Worm (Caenorhabditis elegans) whole organism, L2 larva: Measurements from ENCODE around the gene gnrr-2.
A peak's percentile ranks its signal among the peaks of the same experiment; 100 is the strongest.

Source experiments
- F13H6.1 ChIP-seq: sonication (generic microtip); optimal IDR thresholded peaks from 2 replicates; lab custom pipeline; 2016; ENCODE audit warnings: missing genetic modification characterization, missing compliant biosample characterization
- aly-2 ChIP-seq: fragments of 150-350 bp; optimal IDR thresholded peaks from 2 replicates; lab custom pipeline; 2014; ENCODE audit warnings: missing biosample characterization, missing genetic modification characterization
- ceh-82 ChIP-seq: fragments of 150-350 bp; optimal IDR thresholded peaks from 2 replicates; lab custom pipeline; 2014; ENCODE audit warnings: missing biosample characterization, missing genetic modification characterization
- crh-2 ChIP-seq: sonication (generic microtip); optimal IDR thresholded peaks from 2 replicates; lab custom pipeline; 2017; ENCODE audit warnings: missing biosample characterization, missing genetic modification characterization
- egl-27 ChIP-seq: sonication (generic microtip); optimal IDR thresholded peaks from 3 replicates; lab custom pipeline; 2017; ENCODE audit warnings: missing biosample characterization, missing genetic modification reagents, missing genetic modification characterization
- lin-13 ChIP-seq: fragments of 150-350 bp; optimal IDR thresholded peaks from 2 replicates; lab custom pipeline; 2014; ENCODE audit warnings: missing biosample characterization, missing genetic modification reagents, missing genetic modification characterization
- mab-5 ChIP-seq: fragments of 150-350 bp; optimal IDR thresholded peaks from 2 replicates; lab custom pipeline; 2014; ENCODE audit warnings: missing biosample characterization, missing genetic modification characterization
- nhr-10 ChIP-seq: sonication (generic microtip); optimal IDR thresholded peaks from 2 replicates; lab custom pipeline; 2017; ENCODE audit warnings: missing biosample characterization, missing genetic modification characterization
- nhr-12 ChIP-seq: fragments of 150-350 bp; optimal IDR thresholded peaks from 2 replicates; lab custom pipeline; 2014; ENCODE audit warnings: missing biosample characterization, missing genetic modification characterization
- nhr-129 ChIP-seq: fragments of 150-350 bp; optimal IDR thresholded peaks from 2 replicates; lab custom pipeline; 2014; ENCODE audit warnings: missing biosample characterization, missing genetic modification characterization
- nhr-237 ChIP-seq: fragments of 150-350 bp; optimal IDR thresholded peaks from 2 replicates; lab custom pipeline; 2014; ENCODE audit warnings: missing biosample characterization, missing genetic modification characterization
- nhr-25 ChIP-seq: fragments of 150-350 bp; sonication (generic microtip); optimal IDR thresholded peaks from 3 replicates; lab custom pipeline; 2014; ENCODE audit warnings: missing biosample characterization, missing genetic modification characterization
- skn-1 ChIP-seq: sonication (generic microtip); optimal IDR thresholded peaks from 2 replicates; lab custom pipeline; 2017; ENCODE audit warnings: missing biosample characterization, missing genetic modification characterization
- zag-1 ChIP-seq: fragments of 150-350 bp; optimal IDR thresholded peaks from 2 replicates; lab custom pipeline; 2014; ENCODE audit warnings: missing biosample characterization, missing genetic modification characterization

DNA sequence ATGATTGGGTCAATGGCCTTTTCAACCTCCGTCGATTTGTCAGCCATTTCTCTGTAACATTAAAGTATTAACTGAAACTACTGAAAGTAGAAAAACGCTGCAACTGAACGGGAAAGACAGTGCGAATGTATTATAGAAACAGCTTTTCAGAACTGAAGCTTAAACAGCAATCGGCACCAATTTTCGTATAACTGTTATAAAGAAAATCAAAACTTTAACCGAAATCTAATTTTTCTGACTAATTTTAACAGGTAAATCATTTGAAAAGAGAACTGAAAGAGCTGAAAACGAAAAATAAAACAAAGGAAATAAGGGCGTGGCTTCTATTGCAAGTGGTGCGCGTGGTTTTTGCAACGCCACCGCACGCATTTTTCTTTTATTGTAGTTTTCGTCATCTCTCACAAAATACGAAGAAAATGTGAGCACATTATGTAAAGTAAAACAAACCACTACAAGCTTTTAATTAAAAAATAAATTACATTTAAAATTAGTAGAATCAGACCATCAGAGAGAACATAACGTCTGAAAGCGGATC is 16.2 kb downstream of the gnrr-2 start, which contains the start of gene rrsr-1:
- TF ChIP-seq skn-1 (tag; lab: Kevin White, UChicago) (peak; percentile 62), zag-1 (tag; lab: Kevin White, UChicago) (no peak), egl-27 (tag; lab: Kevin White, UChicago) (no peak), nhr-237 (no peak), lin-13 (GFP tag; lab: Kevin White, UChicago) (no peak), F13H6.1 (tag; lab: Kevin White, UChicago) (peak; percentile 38), nhr-12 (no peak), nhr-10 (no peak), crh-2 (tag; lab: Kevin White, UChicago) (no peak), ceh-82 (tag; lab: Kevin White, UChicago) (no peak), nhr-25 (tag; lab: Kevin White, UChicago) (no peak), mab-5 (tag; lab: Kevin White, UChicago) (no peak), aly-2 (no peak), nhr-129 (tag; lab: Kevin White, UChicago) (peak; percentile 46)
